Worm (Caenorhabditis elegans) whole organism, L4 larva: ENCODE results near the gene Y22D7AL.4.
A peak's percentile ranks its signal among the peaks of the same experiment; 100 is the strongest.

Experiments used
- F44E2.7 ChIP-seq: fragments of 200-800 bp; sonication (Bioruptor generic); IDR thresholded peaks from 2 replicates; pipeline ENCODE4 v2.1.2; 2022; ENCODE audit warnings: missing genetic modification characterization, missing compliant biosample characterization
- F49E8.2 ChIP-seq: sonication (generic microtip); optimal IDR thresholded peaks from 2 replicates; lab custom pipeline; 2016; ENCODE audit warnings: missing compliant biosample characterization, mild to moderate bottlenecking, missing genetic modification characterization, borderline replicate concordance
- T20F7.1 ChIP-seq: fragments of 200-800 bp; sonication (Bioruptor generic); optimal IDR thresholded peaks from 2 replicates; lab custom pipeline; 2018; ENCODE audit warnings: mild to moderate bottlenecking, missing genetic modification characterization, missing compliant biosample characterization
- Y105C5A.15 ChIP-seq: fragments of 200-800 bp; sonication (Bioruptor generic); IDR thresholded peaks from 2 replicates; pipeline ENCODE4 v1.3.6; 2022; ENCODE audit warnings: missing genetic modification characterization, missing compliant biosample characterization
- Y75B8A.6 ChIP-seq: fragments of 200-800 bp; sonication (Bioruptor generic); IDR thresholded peaks from 2 replicates; pipeline ENCODE4 v1.3.6; 2022; ENCODE audit warnings: missing genetic modification reagents, missing genetic modification characterization, missing compliant biosample characterization
- ZK546.5 ChIP-seq, 2 experiments: sonication (generic microtip); optimal IDR thresholded peaks; 2 replicates each; lab custom pipeline; 2017; ENCODE audit warnings: missing biosample characterization in 2 of 2, missing genetic modification characterization in 2 of 2
- aha-1 ChIP-seq: fragments of 150-350 bp; peaks from one replicate; lab custom pipeline; 2014; ENCODE audit warnings: missing biosample characterization, missing genetic modification characterization
- aly-2 ChIP-seq: sonication (generic microtip); optimal IDR thresholded peaks from 2 replicates; lab custom pipeline; 2018; ENCODE audit warnings: missing biosample characterization, missing genetic modification characterization
- arid-1 ChIP-seq: fragments of 200-800 bp; sonication (Bioruptor generic); conservative IDR thresholded peaks from 2 replicates; pipeline ENCODE4 v1.3.6; 2022; ENCODE audit warnings: missing genetic modification reagents, missing genetic modification characterization, missing compliant biosample characterization
- ceh-28 ChIP-seq: fragments of 150-350 bp; optimal IDR thresholded peaks from 2 replicates; lab custom pipeline; 2014; ENCODE audit warnings: missing biosample characterization, missing genetic modification reagents, missing genetic modification characterization
- ceh-82 ChIP-seq: sonication (generic microtip); optimal IDR thresholded peaks from 2 replicates; lab custom pipeline; 2017; ENCODE audit warnings: missing biosample characterization, missing genetic modification characterization
- ctbp-1 ChIP-seq: fragments of 200-800 bp; sonication (Bioruptor generic); IDR thresholded peaks from 2 replicates; pipeline ENCODE4 v1.3.6; 2022; ENCODE audit warnings: missing genetic modification reagents, missing genetic modification characterization, missing compliant biosample characterization
- daf-16 ChIP-seq, 3 experiments: sonication (generic microtip); optimal IDR thresholded peaks; 2 replicates each; lab custom pipeline; 2016 to 2017; ENCODE audit warnings: missing genetic modification characterization in 3 of 3, missing genetic modification reagents in 3 of 3, mild to moderate bottlenecking in 2 of 3, missing compliant biosample characterization in 2 of 3, missing biosample characterization in 1 of 3, moderate library complexity in 1 of 3
- daf-19 ChIP-seq: fragments of 200-800 bp; sonication (Bioruptor generic); conservative IDR thresholded peaks from 2 replicates; pipeline ENCODE4 v1.3.6; 2022; ENCODE audit warnings: missing genetic modification characterization, missing compliant biosample characterization
- dmd-6 ChIP-seq: fragments of 200-800 bp; sonication (Bioruptor generic); IDR thresholded peaks from 2 replicates; pipeline ENCODE4 v1.3.6; 2022; ENCODE audit warnings: missing genetic modification reagents, missing genetic modification characterization, missing compliant biosample characterization
- dmd-8 ChIP-seq: fragments of 200-800 bp; sonication (Bioruptor generic); IDR thresholded peaks from 2 replicates; pipeline ENCODE4 v1.3.6; 2022; ENCODE audit warnings: missing genetic modification characterization, missing compliant biosample characterization
- dpl-1 ChIP-seq: fragments of 150-350 bp; optimal IDR thresholded peaks from 2 replicates; lab custom pipeline; 2014; ENCODE audit warnings: missing biosample characterization, missing genetic modification reagents, missing genetic modification characterization
- duxl-1 ChIP-seq: sonication (generic microtip); optimal IDR thresholded peaks from 2 replicates; lab custom pipeline; 2016; ENCODE audit warnings: mild to moderate bottlenecking, missing genetic modification characterization, moderate library complexity, missing compliant biosample characterization; ENCODE audit not compliant: poor library complexity
- egl-43 ChIP-seq: fragments of 200-800 bp; sonication (Bioruptor generic); IDR thresholded peaks from 2 replicates; pipeline ENCODE4 v1.3.6; 2022; ENCODE audit warnings: missing genetic modification reagents, missing genetic modification characterization, missing compliant biosample characterization
- fos-1 ChIP-seq: fragments of 150-350 bp; optimal IDR thresholded peaks from 2 replicates; lab custom pipeline; 2014; ENCODE audit warnings: missing biosample characterization, missing genetic modification characterization
- hlh-30 ChIP-seq: sonication (generic microtip); optimal IDR thresholded peaks from 2 replicates; lab custom pipeline; 2017; ENCODE audit warnings: antibody characterized with exemption, mild to moderate bottlenecking, missing genetic modification characterization, missing compliant biosample characterization; ENCODE audit not compliant: insufficient read depth
- hmg-1.1 ChIP-seq: fragments of 200-800 bp; sonication (Bioruptor generic); IDR thresholded peaks from 2 replicates; pipeline ENCODE4 v1.3.6; 2022; ENCODE audit warnings: missing genetic modification reagents, missing genetic modification characterization, missing compliant biosample characterization
- lin-1 ChIP-seq: fragments of 200-800 bp; sonication (Bioruptor generic); IDR thresholded peaks from 2 replicates; pipeline ENCODE4 v1.3.6; 2022; ENCODE audit warnings: missing genetic modification reagents, missing genetic modification characterization, missing compliant biosample characterization
- lsy-2 ChIP-seq, 2 experiments: fragments of 150-350 bp in 1 of 2; sonication (generic microtip) in 1 of 2; optimal IDR thresholded peaks; 2 replicates each; lab custom pipeline; 2014 to 2017; ENCODE audit warnings: missing biosample characterization in 2 of 2, missing genetic modification characterization in 2 of 2
- mdt-29 ChIP-seq: fragments of 200-800 bp; sonication (Bioruptor generic); IDR thresholded peaks from 2 replicates; pipeline ENCODE4 v1.3.6; 2022; ENCODE audit warnings: missing genetic modification reagents, missing genetic modification characterization, missing compliant biosample characterization
- mxl-2 ChIP-seq: fragments of 200-800 bp; sonication (Bioruptor generic); conservative IDR thresholded peaks from 2 replicates; pipeline ENCODE4 v1.3.6; 2022; ENCODE audit warnings: missing genetic modification reagents, missing genetic modification characterization, missing compliant biosample characterization
- nhr-10 ChIP-seq: fragments of 150-350 bp; optimal IDR thresholded peaks from 2 replicates; lab custom pipeline; 2014; ENCODE audit warnings: missing biosample characterization, missing genetic modification characterization
- nhr-111 ChIP-seq: fragments of 200-800 bp; sonication (Bioruptor generic); optimal IDR thresholded peaks from 2 replicates; lab custom pipeline; 2018; ENCODE audit warnings: mild to moderate bottlenecking, missing genetic modification characterization, missing compliant biosample characterization
- nhr-237 ChIP-seq: sonication (generic microtip); optimal IDR thresholded peaks from 2 replicates; lab custom pipeline; 2017; ENCODE audit warnings: missing biosample characterization, missing genetic modification characterization
- nhr-42 ChIP-seq: fragments of 200-800 bp; sonication (Bioruptor generic); IDR thresholded peaks from 2 replicates; pipeline ENCODE4 v1.3.6; 2022; ENCODE audit warnings: missing genetic modification characterization, missing compliant biosample characterization
- nhr-48 ChIP-seq: sonication (generic microtip); optimal IDR thresholded peaks from 2 replicates; lab custom pipeline; 2016; ENCODE audit warnings: mild to moderate bottlenecking, missing genetic modification characterization, missing compliant biosample characterization
- nhr-6 ChIP-seq: fragments of 150-350 bp; optimal IDR thresholded peaks from 2 replicates; lab custom pipeline; 2014; ENCODE audit warnings: missing biosample characterization, missing genetic modification characterization
- nhr-77 ChIP-seq: fragments of 150-350 bp; optimal IDR thresholded peaks from 2 replicates; lab custom pipeline; 2014; ENCODE audit warnings: missing biosample characterization, missing genetic modification characterization
- saeg-2 ChIP-seq: fragments of 200-800 bp; sonication (Bioruptor generic); IDR thresholded peaks from 2 replicates; pipeline ENCODE4 v1.3.6; 2022; ENCODE audit warnings: missing genetic modification reagents, missing genetic modification characterization, missing compliant biosample characterization
- set-16 ChIP-seq: fragments of 200-800 bp; sonication (Bioruptor generic); IDR thresholded peaks from 2 replicates; pipeline ENCODE4 v1.3.6; 2022; ENCODE audit warnings: missing genetic modification reagents, missing genetic modification characterization, missing compliant biosample characterization
- snpc-4 ChIP-seq: fragments of 150-350 bp; optimal IDR thresholded peaks from 2 replicates; lab custom pipeline; 2014; ENCODE audit warnings: missing biosample characterization, missing genetic modification characterization
- spr-1 ChIP-seq: sonication (generic microtip); optimal IDR thresholded peaks from 2 replicates; lab custom pipeline; 2016; ENCODE audit warnings: mild to moderate bottlenecking, missing genetic modification characterization, missing compliant biosample characterization
- tag-97 ChIP-seq: fragments of 200-800 bp; sonication (Bioruptor generic); IDR thresholded peaks from 2 replicates; pipeline ENCODE4 v1.3.6; 2022; ENCODE audit warnings: missing genetic modification characterization, missing compliant biosample characterization
- unc-62 ChIP-seq, 3 experiments: fragments of 150-350 bp in 1 of 3; sonication (generic microtip); optimal IDR thresholded peaks in 2 of 3; peaks in 1 of 3; 1 replicate in 1 of 3; 2 replicates in 2 of 3; lab custom pipeline; 2014 to 2017; ENCODE audit warnings: missing biosample characterization in 3 of 3, missing genetic modification characterization in 3 of 3, missing genetic modification reagents in 3 of 3, missing genotype in 1 of 3
- zfp-3 ChIP-seq: fragments of 200-800 bp; sonication (Bioruptor generic); conservative IDR thresholded peaks from 2 replicates; pipeline ENCODE4 v1.3.6; 2022; ENCODE audit warnings: missing genetic modification reagents, missing genetic modification characterization, missing compliant biosample characterization
- ztf-11 ChIP-seq: fragments of 150-350 bp; optimal IDR thresholded peaks from 2 replicates; lab custom pipeline; 2014; ENCODE audit warnings: missing biosample characterization, missing genetic modification characterization
- ztf-7 ChIP-seq: fragments of 150-350 bp; optimal IDR thresholded peaks from 2 replicates; lab custom pipeline; 2014; ENCODE audit warnings: missing biosample characterization, missing genetic modification characterization

Gene Y22D7AL.4

DNA sequence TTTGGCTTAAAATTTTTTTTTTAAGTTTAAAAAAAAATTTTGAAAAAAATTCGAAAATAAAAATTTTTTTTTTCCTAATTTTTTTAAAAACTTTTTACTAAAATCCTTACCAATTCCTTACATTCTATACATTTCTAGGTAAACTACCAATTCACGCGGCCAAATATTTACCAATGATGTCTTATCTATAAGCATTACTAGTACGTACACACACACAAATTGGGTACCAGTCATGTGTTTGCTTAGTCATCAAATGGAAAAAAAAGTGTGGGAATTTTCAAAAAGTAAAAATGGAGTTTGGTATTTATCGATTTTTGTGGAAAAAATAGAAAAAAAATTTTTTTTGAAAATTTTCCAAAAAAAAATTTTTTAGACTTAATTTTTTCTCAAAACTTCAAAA, 50.2 kb downstream of the Y22D7AL.4 start, which contains the start of gene Y22D7AR.6 (continued):
- peak; percentile 1 for TF ChIP-seq nhr-6 (tag; lab: Kevin White, UChicago)
- TF ChIP-seq hlh-30 (tag; lab: Kevin White, UChicago): peak; percentile 34

DNA sequence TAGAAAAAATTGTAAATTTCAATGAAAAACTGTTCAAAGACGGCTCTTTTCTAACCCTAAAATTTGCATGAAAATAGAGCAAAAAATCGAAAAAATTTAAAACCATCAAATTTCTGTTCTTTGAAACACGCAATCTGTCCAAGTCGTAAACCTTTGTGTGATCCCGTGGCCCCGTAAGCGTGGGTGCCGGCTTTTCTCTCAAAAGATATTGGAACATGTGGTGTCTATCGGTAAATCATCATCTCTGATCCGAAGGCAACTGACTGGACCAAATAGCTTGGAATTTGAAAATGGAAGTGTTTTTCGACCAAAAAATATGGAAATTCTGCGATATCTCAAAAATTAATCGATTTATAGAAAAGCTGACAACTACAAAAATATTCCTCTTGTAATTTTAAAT, 52.2 kb downstream of the Y22D7AL.4 start:
- peak in 1 of 2 experiments; percentile 55 for TF ChIP-seq unc-62 (GFP tag; optimal IDR thresholded peaks at IDR 0.05 in 1 of 2; lab: Kevin White, UChicago)
- TF ChIP-seq unc-62 (tag; optimal IDR thresholded peaks at IDR 0.05; lab: Kevin White, UChicago): no peak
- no peak for TF ChIP-seq nhr-6 (tag; lab: Kevin White, UChicago)

DNA sequence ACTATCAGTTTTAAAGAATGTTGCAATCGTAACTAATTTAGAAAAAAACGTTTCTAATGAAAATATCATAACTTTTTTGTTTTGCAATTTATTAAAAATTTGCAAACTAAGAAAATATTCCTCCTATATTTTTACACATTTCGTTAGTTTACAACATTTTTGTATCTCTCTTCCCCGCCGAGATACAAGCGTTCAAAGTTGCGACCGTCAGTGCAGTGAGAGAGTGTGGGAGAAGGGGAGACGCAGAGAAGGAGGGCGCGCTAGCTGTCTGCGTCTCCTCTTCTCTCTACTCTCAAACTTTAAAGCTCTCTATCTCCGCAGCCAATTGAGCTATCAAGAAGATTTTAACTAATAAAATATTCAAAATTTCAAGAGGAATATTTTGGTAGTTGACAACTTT, 54.0 kb downstream of the Y22D7AL.4 start:
- TF ChIP-seq unc-62 (GFP tag; optimal IDR thresholded peaks at IDR 0.05 in 1 of 2; lab: Kevin White, UChicago) (peak in 1 of 2 experiments; percentile 62), unc-62 (tag; optimal IDR thresholded peaks at IDR 0.05; lab: Kevin White, UChicago) (no peak), arid-1 (GFP tag; lab: Robert Waterston, UW) (no peak), mdt-29 (GFP tag; lab: Robert Waterston, UW) (no peak), ztf-11 (tag; lab: Kevin White, UChicago) (no peak)

DNA sequence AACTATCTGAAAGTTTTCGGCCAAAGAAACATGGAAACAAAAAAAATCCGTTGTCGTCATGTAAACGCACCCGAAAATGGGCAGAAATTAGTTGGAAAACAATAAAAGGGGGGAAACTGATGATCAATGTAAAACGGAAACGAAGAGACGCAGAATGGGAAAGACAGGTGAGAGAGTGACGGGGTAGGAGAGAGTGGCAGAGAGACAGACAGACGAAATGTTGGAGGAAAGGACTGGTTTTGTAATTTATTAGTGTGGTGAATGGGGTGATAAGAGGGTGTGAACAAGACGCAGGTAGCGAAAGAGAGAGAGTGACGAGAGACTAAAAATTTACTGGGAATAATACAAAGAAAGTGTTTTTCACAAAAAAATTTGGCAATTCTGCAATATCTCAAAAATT, 54.6 kb downstream of the Y22D7AL.4 start:
- TF ChIP-seq zfp-3 (0 out of 2 replicates have a peak, but pooled peaks have one; percentile 44), ZK546.5 (tag; optimal IDR thresholded peaks at IDR 0.05; lab: Kevin White, UChicago) (no peak), nhr-10 (tag; lab: Kevin White, UChicago) (peak; percentile 4), unc-62 (GFP tag; optimal IDR thresholded peaks at IDR 0.05 in 1 of 2; lab: Kevin White, UChicago) (peak in 1 of 2 experiments; percentile 91), unc-62 (tag; optimal IDR thresholded peaks at IDR 0.05; lab: Kevin White, UChicago) (no peak), ceh-82 (tag; lab: Kevin White, UChicago) (no peak), Y105C5A.15 (no peak), nhr-42 (0 out of 2 replicates have a peak, but pooled peaks have one; percentile 54), saeg-2 (GFP tag; lab: Robert Waterston, UW) (peak; percentile 34; the same call in 1 of the 2 replicates), nhr-6 (tag; lab: Kevin White, UChicago) (peak; percentile 68), aha-1 (tag; lab: Kevin White, UChicago) (peak; percentile 11), daf-16 (GFP tag; optimal IDR thresholded peaks at IDR 0.05; lab: Kevin White, UChicago) (peak in 1 of 2 experiments; percentile 32), daf-16 (tag; optimal IDR thresholded peaks at IDR 0.05; lab: Kevin White, UChicago) (peak; percentile 82), arid-1 (GFP tag; lab: Robert Waterston, UW) (no peak), hlh-30 (tag; lab: Kevin White, UChicago) (peak; percentile 84), T20F7.1 (GFP tag; lab: Kevin White, UChicago) (no peak), nhr-111 (GFP tag; lab: Kevin White, UChicago) (no peak), set-16 (GFP tag; lab: Robert Waterston, UW) (0 out of 2 replicates have a peak, but pooled peaks have one; percentile 21), nhr-237 (no peak), ceh-28 (tag; lab: Kevin White, UChicago) (no peak), lin-1 (peak; percentile 98), hmg-1.1 (GFP tag; lab: Robert Waterston, UW) (peak; percentile 71), dmd-8 (GFP tag; lab: Robert Waterston, UW) (no peak), daf-19 (GFP tag; lab: Robert Waterston, UW) (no peak), duxl-1 (tag; lab: Kevin White, UChicago) (peak; percentile 30), ztf-7 (tag; lab: Kevin White, UChicago) (no peak), fos-1 (tag; lab: Kevin White, UChicago) (no peak), mxl-2 (GFP tag; lab: Robert Waterston, UW) (no peak), dmd-6 (GFP tag; lab: Robert Waterston, UW) (peak; percentile 94), nhr-48 (tag; lab: Kevin White, UChicago) (peak; percentile 68), F49E8.2 (tag; lab: Kevin White, UChicago) (no peak), aly-2 (tag; lab: Kevin White, UChicago) (no peak), ctbp-1 (GFP tag; lab: Robert Waterston, UW) (peak; percentile 33; the same call in 1 of the 2 replicates), nhr-77 (peak; percentile 84), tag-97 (no peak), F44E2.7 (GFP tag; lab: Robert Waterston, UW) (no peak), snpc-4 (tag; lab: Kevin White, UChicago) (no peak), lsy-2 (tag; optimal IDR thresholded peaks at IDR 0.05; lab: Kevin White, UChicago) (peak in 1 of 2 experiments; percentile 78), spr-1 (tag; lab: Kevin White, UChicago) (no peak), egl-43 (GFP tag; lab: Robert Waterston, UW) (no peak), Y75B8A.6 (GFP tag; lab: Robert Waterston, UW) (no peak), dpl-1 (GFP tag; lab: Kevin White, UChicago) (peak; percentile 38)
